Fruit fly (Drosophila melanogaster) whole organism, embryonic: ENCODE measurements around the gene LanB1.

Source experiments
- CG10543 ChIP-seq: fragments of 200-800 bp; sonication (Bioruptor generic); optimal IDR thresholded peaks from 3 replicates; lab custom pipeline; 2017; ENCODE audit warnings: missing biosample characterization, mild to moderate bottlenecking, missing genetic modification characterization, moderate library complexity
- CG10654 ChIP-seq: fragments of 200-800 bp; sonication (Bioruptor generic); optimal IDR thresholded peaks from 2 replicates; lab custom pipeline; 2016; ENCODE audit warnings: missing biosample characterization, missing genetic modification characterization
- CG12219 ChIP-seq: fragments of 200-800 bp; sonication (Bioruptor generic); optimal IDR thresholded peaks from 3 replicates; lab custom pipeline; 2018; ENCODE audit warnings: missing biosample characterization, mild to moderate bottlenecking, missing genetic modification characterization
- CG15011 ChIP-seq: fragments of 200-800 bp; sonication (Bioruptor generic); optimal IDR thresholded peaks from 3 replicates; lab custom pipeline; 2018; ENCODE audit warnings: missing biosample characterization, mild to moderate bottlenecking, missing genetic modification characterization
- CG15073 ChIP-seq: fragments of 200-800 bp; sonication (Bioruptor generic); optimal IDR thresholded peaks from 2 replicates; lab custom pipeline; 2016; ENCODE audit warnings: missing biosample characterization, missing genetic modification characterization
- CG16815 ChIP-seq: fragments of 200-800 bp; sonication (Bioruptor generic); optimal IDR thresholded peaks from 3 replicates; lab custom pipeline; 2017; ENCODE audit warnings: missing biosample characterization, mild to moderate bottlenecking, missing genetic modification characterization
- CG18262 ChIP-seq: fragments of 200-800 bp; optimal IDR thresholded peaks from 3 replicates; lab custom pipeline; 2019; ENCODE audit warnings: missing biosample characterization, mild to moderate bottlenecking, missing genetic modification characterization, moderate library complexity
- CG18599 ChIP-seq: fragments of 200-800 bp; sonication (Bioruptor generic); optimal IDR thresholded peaks from 3 replicates; lab custom pipeline; 2017; ENCODE audit warnings: missing biosample characterization, missing genetic modification characterization, mild to moderate bottlenecking, moderate library complexity, missing genetic modification reagents
- CG18764 ChIP-seq: fragments of 200-800 bp; sonication (Bioruptor generic); optimal IDR thresholded peaks from 3 replicates; lab custom pipeline; 2016; ENCODE audit warnings: missing biosample characterization, missing genetic modification characterization
- CG2120 ChIP-seq: fragments of 200-800 bp; sonication (Bioruptor generic); optimal IDR thresholded peaks from 3 replicates; lab custom pipeline; 2016; ENCODE audit warnings: missing biosample characterization, missing genetic modification characterization
- CG32772 ChIP-seq: fragments of 200-800 bp; sonication (Bioruptor generic); IDR thresholded peaks from 2 replicates; pipeline ENCODE4 v1.3.6; 2022; ENCODE audit warnings: missing biosample characterization, missing genetic modification characterization
- CG33213 ChIP-seq: fragments of 200-800 bp; sonication (Bioruptor generic); optimal IDR thresholded peaks from 3 replicates; lab custom pipeline; 2016; ENCODE audit warnings: missing biosample characterization, missing genetic modification characterization
- CG34422 ChIP-seq: fragments of 200-800 bp; sonication (Bioruptor generic); IDR thresholded peaks from 3 replicates; pipeline ENCODE4 v1.3.6; 2022; ENCODE audit warnings: missing biosample characterization, missing genetic modification characterization
- CG3847 ChIP-seq: fragments of 200-800 bp; sonication (Bioruptor generic); IDR thresholded peaks from 2 replicates; pipeline ENCODE4 v1.3.6; 2022; ENCODE audit warnings: missing biosample characterization, missing genetic modification characterization
- CG4360 ChIP-seq: fragments of 200-800 bp; sonication (Bioruptor generic); IDR thresholded peaks from 2 replicates; pipeline ENCODE4 v1.3.6; 2022; ENCODE audit warnings: missing biosample characterization, missing genetic modification characterization
- CG4707 ChIP-seq: fragments of 200-800 bp; sonication (Bioruptor generic); optimal IDR thresholded peaks from 2 replicates; lab custom pipeline; 2018; ENCODE audit warnings: missing biosample characterization, mild to moderate bottlenecking, missing genetic modification characterization, moderate library complexity
- CG6791 ChIP-seq: fragments of 200-800 bp; sonication (Bioruptor generic); IDR thresholded peaks from 3 replicates; pipeline ENCODE4 v1.3.6; 2022; ENCODE audit warnings: missing biosample characterization, missing genetic modification characterization; ENCODE audit not compliant: partially characterized antibody
- CG7786 ChIP-seq: fragments of 200-800 bp; sonication (Bioruptor generic); optimal IDR thresholded peaks from 2 replicates; lab custom pipeline; 2016; ENCODE audit warnings: missing biosample characterization, missing genetic modification characterization
- CG7928 ChIP-seq: fragments of 200-800 bp; sonication (Bioruptor generic); optimal IDR thresholded peaks from 2 replicates; lab custom pipeline; 2017; ENCODE audit warnings: missing biosample characterization, mild to moderate bottlenecking, missing genetic modification characterization
- CG9215 ChIP-seq: fragments of 200-800 bp; sonication (Bioruptor generic); IDR thresholded peaks from 2 replicates; pipeline ENCODE4 v1.3.6; 2022; ENCODE audit warnings: missing biosample characterization, missing genetic modification characterization
- CG9797 ChIP-seq: fragments of 200-800 bp; sonication (Bioruptor generic); optimal IDR thresholded peaks from 3 replicates; lab custom pipeline; 2018; ENCODE audit warnings: missing biosample characterization, mild to moderate bottlenecking, missing genetic modification characterization
- CHES-1-like ChIP-seq: fragments of 200-800 bp; sonication (Bioruptor generic); optimal IDR thresholded peaks from 2 replicates; lab custom pipeline; 2016; ENCODE audit warnings: missing biosample characterization, missing genetic modification characterization
- D19B ChIP-seq: fragments of 200-800 bp; sonication (Bioruptor generic); optimal IDR thresholded peaks from 2 replicates; lab custom pipeline; 2017; ENCODE audit warnings: missing biosample characterization, mild to moderate bottlenecking, missing genetic modification characterization
- Dfd ChIP-seq, 2 experiments: fragments of >200 bp; optimal IDR thresholded peaks; 2 replicates each; lab custom pipeline; 2017; ENCODE audit warnings: missing biosample characterization in 2 of 2, missing genetic modification characterization in 2 of 2
- E2f1 ChIP-seq: fragments of 200-800 bp; sonication (Bioruptor generic); IDR thresholded peaks from 2 replicates; pipeline ENCODE4 v1.3.6; 2022; ENCODE audit warnings: missing biosample characterization, missing genetic modification characterization
- Fer2 ChIP-seq: fragments of 200-800 bp; sonication (Bioruptor generic); optimal IDR thresholded peaks from 2 replicates; lab custom pipeline; 2018; ENCODE audit warnings: missing biosample characterization, mild to moderate bottlenecking, missing genetic modification characterization, moderate library complexity
- NC2β ChIP-seq: fragments of 200-800 bp; sonication (Bioruptor generic); optimal IDR thresholded peaks from 2 replicates; lab custom pipeline; 2016; ENCODE audit warnings: missing biosample characterization, missing genetic modification characterization
- Poxn ChIP-seq: fragments of 200-800 bp; sonication (Bioruptor generic); IDR thresholded peaks from 2 replicates; pipeline ENCODE4 v1.3.6; 2022; ENCODE audit warnings: missing biosample characterization, missing genetic modification characterization
- Ravus ChIP-seq: fragments of 200-800 bp; sonication (Bioruptor generic); IDR thresholded peaks from 2 replicates; pipeline ENCODE4 v1.3.6; 2022; ENCODE audit warnings: missing biosample characterization, missing genetic modification characterization
- Rfx ChIP-seq: fragments of 200-800 bp; sonication (Bioruptor generic); IDR thresholded peaks from 2 replicates; pipeline ENCODE4 v1.3.6; 2022; ENCODE audit warnings: missing biosample characterization, missing genetic modification characterization
- Sin3A ChIP-seq: fragments of >200 bp; optimal IDR thresholded peaks from 2 replicates; lab custom pipeline; 2018
- Sry-δ ChIP-seq: fragments of 200-800 bp; sonication (Bioruptor generic); optimal IDR thresholded peaks from 2 replicates; lab custom pipeline; 2016; ENCODE audit warnings: missing biosample characterization, missing genetic modification characterization
- Trl ChIP-seq, 3 experiments: fragments of >200 bp in 2 of 3; fragments of 200-800 bp in 1 of 3; sonication (Bioruptor generic) in 1 of 3; optimal IDR thresholded peaks; 2 replicates in 1 of 3; 3 replicates in 2 of 3; lab custom pipeline; 2016 to 2017; ENCODE audit warnings: missing biosample characterization in 1 of 3, missing genetic modification characterization in 1 of 3
- Vsx1 ChIP-seq: fragments of 200-800 bp; sonication (Bioruptor generic); optimal IDR thresholded peaks from 2 replicates; lab custom pipeline; 2017; ENCODE audit warnings: missing biosample characterization, mild to moderate bottlenecking, missing genetic modification characterization, missing genetic modification reagents
- amos ChIP-seq: fragments of 200-800 bp; sonication (Bioruptor generic); IDR thresholded peaks from 2 replicates; pipeline ENCODE4 v1.3.6; 2022; ENCODE audit warnings: missing biosample characterization, missing genetic modification characterization; ENCODE audit not compliant: partially characterized antibody
- aop ChIP-seq: fragments of 200-800 bp; sonication (Bioruptor generic); IDR thresholded peaks from 2 replicates; pipeline ENCODE4 v1.3.6; 2022; ENCODE audit warnings: missing biosample characterization, missing genetic modification characterization
- chm ChIP-seq: fragments of 200-800 bp; sonication (Bioruptor generic); IDR thresholded peaks from 2 replicates; pipeline ENCODE4 v1.3.6; 2022; ENCODE audit warnings: missing biosample characterization, missing genetic modification characterization
- chn ChIP-seq: fragments of 200-800 bp; sonication (Bioruptor generic); optimal IDR thresholded peaks from 2 replicates; lab custom pipeline; 2016; ENCODE audit warnings: missing biosample characterization, missing genetic modification characterization
- crc ChIP-seq: fragments of 200-800 bp; sonication (Bioruptor generic); optimal IDR thresholded peaks from 2 replicates; lab custom pipeline; 2016; ENCODE audit warnings: missing biosample characterization, missing genetic modification characterization
- cwo ChIP-seq: fragments of 200-800 bp; sonication (Bioruptor generic); optimal IDR thresholded peaks from 3 replicates; lab custom pipeline; 2017; ENCODE audit warnings: missing biosample characterization, missing genetic modification characterization, mild to moderate bottlenecking, moderate library complexity, missing genetic modification reagents
- disco-r ChIP-seq: fragments of 200-800 bp; sonication (Bioruptor generic); optimal IDR thresholded peaks from 2 replicates; lab custom pipeline; 2016; ENCODE audit warnings: missing biosample characterization, missing genetic modification characterization
- dpn ChIP-seq, 2 experiments: fragments of 200-800 bp; sonication (Bioruptor generic); optimal IDR thresholded peaks; 3 replicates each; lab custom pipeline; 2016; ENCODE audit warnings: missing biosample characterization in 2 of 2, missing genetic modification characterization in 2 of 2
- eyg ChIP-seq: fragments of 200-800 bp; sonication (Bioruptor generic); optimal IDR thresholded peaks from 3 replicates; lab custom pipeline; 2016; ENCODE audit warnings: missing biosample characterization, missing genetic modification characterization
- grau ChIP-seq: fragments of 200-800 bp; optimal IDR thresholded peaks from 3 replicates; lab custom pipeline; 2019; ENCODE audit warnings: missing biosample characterization, mild to moderate bottlenecking, missing genetic modification characterization, moderate library complexity
- nerfin-2 ChIP-seq: fragments of 200-800 bp; sonication (Bioruptor generic); IDR thresholded peaks from 2 replicates; pipeline ENCODE4 v1.3.6; 2022; ENCODE audit warnings: missing biosample characterization, missing genetic modification characterization; ENCODE audit not compliant: partially characterized antibody
- oc ChIP-seq: fragments of 200-800 bp; sonication (Bioruptor generic); optimal IDR thresholded peaks from 2 replicates; lab custom pipeline; 2018; ENCODE audit warnings: missing biosample characterization, mild to moderate bottlenecking, missing genetic modification characterization, moderate library complexity
- row ChIP-seq: fragments of 200-800 bp; sonication (Bioruptor generic); IDR thresholded peaks from 3 replicates; pipeline ENCODE4 v1.3.6; 2022; ENCODE audit warnings: missing biosample characterization, missing genetic modification characterization
- salm ChIP-seq: fragments of 200-800 bp; sonication (Bioruptor generic); optimal IDR thresholded peaks from 2 replicates; lab custom pipeline; 2018; ENCODE audit warnings: missing biosample characterization, mild to moderate bottlenecking, missing genetic modification characterization
- tgo ChIP-seq: fragments of 200-800 bp; sonication (Bioruptor generic); IDR thresholded peaks from 3 replicates; pipeline ENCODE4 v1.3.6; 2022; ENCODE audit warnings: missing biosample characterization, missing genetic modification characterization
- tna ChIP-seq: fragments of 200-800 bp; sonication (Bioruptor generic); IDR thresholded peaks from 2 replicates; pipeline ENCODE4 v1.3.6; 2022; ENCODE audit warnings: missing biosample characterization, missing genetic modification characterization; ENCODE audit not compliant: partially characterized antibody
- trem ChIP-seq: fragments of 200-800 bp; optimal IDR thresholded peaks from 3 replicates; lab custom pipeline; 2019; ENCODE audit warnings: missing biosample characterization, mild to moderate bottlenecking, missing genetic modification characterization, moderate library complexity
- vnd ChIP-seq: fragments of 200-800 bp; sonication (Bioruptor generic); IDR thresholded peaks from 3 replicates; pipeline ENCODE4 v1.3.6; 2022; ENCODE audit warnings: missing biosample characterization, missing genetic modification characterization; ENCODE audit not compliant: partially characterized antibody

Gene LanB1

DNA sequence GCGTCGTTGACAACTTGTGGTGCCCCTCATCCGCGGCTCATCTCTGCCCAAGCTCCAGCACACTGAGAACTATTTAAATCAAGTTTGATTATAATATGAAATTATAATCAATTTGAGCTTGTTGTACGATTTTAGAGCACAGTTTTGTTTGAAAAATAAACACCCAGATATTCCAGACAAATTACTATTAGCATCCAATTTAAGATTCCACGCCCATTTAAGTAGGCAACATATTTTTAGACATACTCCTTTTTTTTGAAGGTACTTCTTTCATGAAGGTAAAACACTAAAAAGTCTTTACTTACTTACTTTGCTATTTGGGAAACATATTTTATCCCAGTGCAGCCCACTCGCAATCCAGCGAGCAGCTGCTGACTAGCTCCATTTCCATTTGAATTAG lies 26.8 kb downstream of the LanB1 start:
- TF ChIP-seq Sry-δ (GFP tag; lab: Kevin White, UChicago) = no peak
- no peak for TF ChIP-seq salm (tag; lab: Kevin White, UChicago)
- no peak for TF ChIP-seq CG4707 (GFP tag; lab: Kevin White, UChicago)
- no peak for TF ChIP-seq Fer2 (tag; lab: Kevin White, UChicago)
- TF ChIP-seq crc (GFP tag; lab: Kevin White, UChicago) = no peak
- TF ChIP-seq CG33213 = no peak
- no peak for TF ChIP-seq CG7786 (GFP tag; lab: Kevin White, UChicago)
- no peak for TF ChIP-seq chm
- TF ChIP-seq Vsx1 (GFP tag; lab: Kevin White, UChicago) = no peak
- TF ChIP-seq CG4360 (GFP tag; lab: Robert Waterston, UW) = no peak
- TF ChIP-seq CG9797 (GFP tag; lab: Kevin White, UChicago) = no peak
- no peak for TF ChIP-seq CG6791 (GFP tag; lab: Robert Waterston, UW)
- no peak for TF ChIP-seq CG34422 (GFP tag; lab: Robert Waterston, UW)
- 0 out of 2 replicates have a peak, but pooled peaks have one; percentile 13 for TF ChIP-seq CG32772 (GFP tag; lab: Robert Waterston, UW)
- no peak for TF ChIP-seq D19B (GFP tag; lab: Kevin White, UChicago)
- no peak for TF ChIP-seq dpn (GFP tag; optimal IDR thresholded peaks at IDR 0.05; lab: Kevin White, UChicago)
- no peak for TF ChIP-seq tgo
- TF ChIP-seq chn (GFP tag; lab: Kevin White, UChicago) = no peak
- no peak for TF ChIP-seq CG16815 (GFP tag; lab: Kevin White, UChicago)
- TF ChIP-seq Sin3A (lab: Kevin White, UChicago) = no peak
- peak; percentile 18 for TF ChIP-seq CG18599 (GFP tag; lab: Kevin White, UChicago)
- no peak for TF ChIP-seq disco-r (GFP tag; lab: Kevin White, UChicago)
- TF ChIP-seq CG18764 (GFP tag; lab: Kevin White, UChicago) = no peak
- no peak for TF ChIP-seq CHES-1-like (GFP tag; lab: Kevin White, UChicago)
- no peak for TF ChIP-seq CG3847
- TF ChIP-seq CG15073 = no peak
- no peak for TF ChIP-seq oc (tag; lab: Kevin White, UChicago)
- no peak for TF ChIP-seq aop (GFP tag; lab: Robert Waterston, UW)
- TF ChIP-seq Trl (optimal IDR thresholded peaks at IDR 0.05; lab: Kevin White, UChicago) = no peak
- TF ChIP-seq Trl (GFP tag; optimal IDR thresholded peaks at IDR 0.05; lab: Kevin White, UChicago) = no peak
- TF ChIP-seq CG12219 (GFP tag; lab: Kevin White, UChicago) = no peak
- no peak for TF ChIP-seq nerfin-2 (GFP tag; lab: Robert Waterston, UW)
- no peak for TF ChIP-seq amos (GFP tag; lab: Robert Waterston, UW)
- TF ChIP-seq CG9215 (GFP tag; lab: Robert Waterston, UW) = no peak
- no peak for TF ChIP-seq tna
- TF ChIP-seq CG15011 = no peak
- no peak for TF ChIP-seq Ravus (GFP tag; lab: Robert Waterston, UW)
- TF ChIP-seq CG2120 (GFP tag; lab: Kevin White, UChicago) = peak; percentile 53
- TF ChIP-seq Rfx (GFP tag; lab: Robert Waterston, UW) = no peak
- TF ChIP-seq Dfd (GFP tag; optimal IDR thresholded peaks at IDR 0.05; lab: Kevin White, UChicago) = no peak
- no peak for TF ChIP-seq Poxn
- TF ChIP-seq E2f1 = no peak
- no peak for TF ChIP-seq trem (tag; lab: Kevin White, UChicago)
- no peak for TF ChIP-seq vnd (GFP tag; lab: Robert Waterston, UW)
- TF ChIP-seq row (GFP tag; lab: Robert Waterston, UW) = peak; percentile 41; the same call in 1 of the 3 replicates
- no peak for TF ChIP-seq CG18262
- no peak for TF ChIP-seq NC2β (GFP tag; lab: Kevin White, UChicago)
- no peak for TF ChIP-seq CG10543
- TF ChIP-seq CG10654 (GFP tag; lab: Kevin White, UChicago) = no peak
- peak; percentile 30 for TF ChIP-seq cwo (GFP tag; lab: Kevin White, UChicago)
- peak; percentile 39 for TF ChIP-seq grau (tag; lab: Kevin White, UChicago)
- no peak for TF ChIP-seq eyg
- TF ChIP-seq CG7928 (GFP tag; lab: Kevin White, UChicago) = no peak
